Worm (Caenorhabditis elegans) whole organism, L2 larva: Measurements from ENCODE around the gene T06E8.2.

ENCODE experiments used
- ama-1 ChIP-seq: fragments of 150-350 bp; optimal IDR thresholded peaks from 2 replicates; lab custom pipeline; 2018; ENCODE audit warnings: inconsistent platforms
- elt-1 ChIP-seq: fragments of 150-350 bp; optimal IDR thresholded peaks from 2 replicates; lab custom pipeline; 2014; ENCODE audit warnings: missing biosample characterization, missing genetic modification characterization
- lsy-2 ChIP-seq, 2 experiments: fragments of 150-350 bp in 1 of 2; sonication (generic microtip) in 1 of 2; optimal IDR thresholded peaks; 2 replicates each; lab custom pipeline; 2014 to 2017; ENCODE audit warnings: missing biosample characterization in 2 of 2, missing genetic modification characterization in 2 of 2
- nhr-11 ChIP-seq: fragments of 150-350 bp; optimal IDR thresholded peaks from 2 replicates; lab custom pipeline; 2014; ENCODE audit warnings: missing biosample characterization, missing genetic modification characterization
- nhr-77 ChIP-seq: fragments of 150-350 bp; optimal IDR thresholded peaks from 2 replicates; lab custom pipeline; 2014; ENCODE audit warnings: missing biosample characterization, missing genetic modification characterization
- snpc-4 ChIP-seq: fragments of 150-350 bp; optimal IDR thresholded peaks from 2 replicates; lab custom pipeline; 2014; ENCODE audit warnings: missing biosample characterization, missing genetic modification characterization

DNA sequence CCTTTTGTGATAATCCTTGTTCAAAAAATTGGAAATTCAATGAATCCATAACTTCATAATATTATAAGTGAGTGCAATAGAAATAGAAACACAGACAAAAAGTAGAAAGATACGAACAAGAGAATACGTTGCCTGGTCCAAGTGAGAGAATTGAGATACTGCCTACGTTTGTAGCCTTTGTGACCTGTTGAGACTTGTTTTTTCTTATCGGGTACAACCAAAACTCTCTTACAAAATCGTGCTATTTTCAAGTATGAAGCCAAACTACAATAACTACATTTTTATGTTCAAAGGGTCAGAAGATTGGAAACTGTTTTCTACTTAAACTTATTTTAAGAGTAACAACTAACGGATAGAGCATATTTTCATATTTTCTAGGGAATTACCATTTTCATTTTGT, 45.4 kb upstream of the T06E8.2 start, which contains the start of gene nhr-205:
- TF ChIP-seq nhr-11 (tag; lab: Kevin White, UChicago) (no peak), elt-1 (tag; lab: Kevin White, UChicago) (no peak), snpc-4 (tag; lab: Kevin White, UChicago) (no peak), lsy-2 (tag; optimal IDR thresholded peaks at IDR 0.05; lab: Kevin White, UChicago) (no peak), nhr-77 (tag; lab: Kevin White, UChicago) (no peak), ama-1 (lab: Kevin White, UChicago) (no peak)
